Worm (Caenorhabditis elegans) whole organism, late embryonic: ENCODE data around the gene H17B01.5.

Source experiments
- C08G9.2 ChIP-seq: sonication (generic microtip); optimal IDR thresholded peaks from 2 replicates; lab custom pipeline; 2016; ENCODE audit warnings: mild to moderate bottlenecking, missing genetic modification characterization, moderate library complexity, missing compliant biosample characterization
- K09A11.1 ChIP-seq: sonication (generic microtip); optimal IDR thresholded peaks from 2 replicates; lab custom pipeline; 2017; ENCODE audit warnings: antibody characterized with exemption, mild to moderate bottlenecking, missing genetic modification characterization, missing compliant biosample characterization; ENCODE audit not compliant: insufficient read depth
- ceh-9 ChIP-seq: sonication (generic microtip); optimal IDR thresholded peaks from 2 replicates; lab custom pipeline; 2016; ENCODE audit warnings: mild to moderate bottlenecking, missing genetic modification characterization, inconsistent platforms, missing compliant biosample characterization
- elt-4 ChIP-seq: sonication (generic microtip); optimal IDR thresholded peaks from 2 replicates; lab custom pipeline; 2016; ENCODE audit warnings: missing genetic modification characterization, missing compliant biosample characterization
- ets-4 ChIP-seq: sonication (generic microtip); optimal IDR thresholded peaks from 2 replicates; lab custom pipeline; 2016; ENCODE audit warnings: missing genetic modification characterization, missing compliant biosample characterization
- hlh-15 ChIP-seq: sonication (generic microtip); optimal IDR thresholded peaks from 2 replicates; lab custom pipeline; 2016; ENCODE audit warnings: missing genetic modification characterization, missing compliant biosample characterization
- lin-11 ChIP-seq: fragments of 200-800 bp; sonication (Bioruptor generic); optimal IDR thresholded peaks from 2 replicates; lab custom pipeline; 2018; ENCODE audit warnings: mild to moderate bottlenecking, missing genetic modification characterization, missing compliant biosample characterization
- mec-3 ChIP-seq: sonication (generic microtip); optimal IDR thresholded peaks from 2 replicates; lab custom pipeline; 2016; ENCODE audit warnings: borderline replicate concordance, missing genetic modification characterization, missing compliant biosample characterization
- npax-4 ChIP-seq: sonication (generic microtip); optimal IDR thresholded peaks from 2 replicates; lab custom pipeline; 2016; ENCODE audit warnings: missing genetic modification characterization, missing compliant biosample characterization
- pha-2 ChIP-seq: sonication (generic microtip); optimal IDR thresholded peaks from 2 replicates; lab custom pipeline; 2017; ENCODE audit warnings: mild to moderate bottlenecking, missing genetic modification characterization, missing compliant biosample characterization
- pros-1 ChIP-seq: fragments of 150-350 bp; optimal IDR thresholded peaks from 2 replicates; lab custom pipeline; 2014; ENCODE audit warnings: missing biosample characterization, missing genetic modification reagents, missing genetic modification characterization

ce11 chrII:1441479-1441878 is 31.9 kb downstream of the H17B01.5 start:
- no peak for TF ChIP-seq pros-1 (tag; lab: Kevin White, UChicago)
- TF ChIP-seq K09A11.1 (tag; lab: Kevin White, UChicago), result no peak
- TF ChIP-seq C08G9.2 (tag; lab: Kevin White, UChicago), result no peak
- TF ChIP-seq elt-4, result no peak
- no peak for TF ChIP-seq ceh-9 (tag; lab: Kevin White, UChicago)
- TF ChIP-seq ets-4 (tag; lab: Kevin White, UChicago), result no peak
- TF ChIP-seq npax-4, result no peak
- TF ChIP-seq lin-11, result no peak
- no peak for TF ChIP-seq hlh-15 (tag; lab: Kevin White, UChicago)
- TF ChIP-seq pha-2 (tag; lab: Kevin White, UChicago), result no peak
- peak; percentile 66 for TF ChIP-seq mec-3
